Worm (Caenorhabditis elegans) whole organism, L4 larva: ENCODE measurements around the gene hpo-19.

ENCODE experiments used
- ceh-28 ChIP-seq: fragments of 150-350 bp; optimal IDR thresholded peaks from 2 replicates; lab custom pipeline; 2014; ENCODE audit warnings: missing biosample characterization, missing genetic modification reagents, missing genetic modification characterization
- ces-1 ChIP-seq: fragments of 150-350 bp; sonication (generic microtip); optimal IDR thresholded peaks from 4 replicates; lab custom pipeline; 2014; ENCODE audit warnings: missing biosample characterization, missing genetic modification reagents, missing genetic modification characterization
- lin-39 ChIP-seq: fragments of 150-350 bp; optimal IDR thresholded peaks from 2 replicates; lab custom pipeline; 2014; ENCODE audit warnings: missing biosample characterization, missing genetic modification reagents, missing genetic modification characterization
- nhr-102 ChIP-seq: sonication (generic microtip); optimal IDR thresholded peaks from 2 replicates; lab custom pipeline; 2016; ENCODE audit warnings: mild to moderate bottlenecking, missing genetic modification characterization, moderate library complexity, missing compliant biosample characterization
- nhr-11 ChIP-seq: fragments of 150-350 bp; optimal IDR thresholded peaks from 2 replicates; lab custom pipeline; 2014; ENCODE audit warnings: missing biosample characterization, missing genetic modification characterization
- pqm-1 ChIP-seq: sonication (generic microtip); optimal IDR thresholded peaks from 2 replicates; lab custom pipeline; 2017; ENCODE audit warnings: missing biosample characterization, missing genetic modification characterization
- spr-3 ChIP-seq: fragments of 200-800 bp; sonication (Bioruptor generic); optimal IDR thresholded peaks from 2 replicates; lab custom pipeline; 2018; ENCODE audit warnings: mild to moderate bottlenecking, missing genetic modification characterization, missing compliant biosample characterization
- unc-62 ChIP-seq, 3 experiments: fragments of 150-350 bp in 1 of 3; sonication (generic microtip); optimal IDR thresholded peaks in 2 of 3; peaks in 1 of 3; 1 replicate in 1 of 3; 2 replicates in 2 of 3; lab custom pipeline; 2014 to 2017; ENCODE audit warnings: missing biosample characterization in 3 of 3, missing genetic modification characterization in 3 of 3, missing genetic modification reagents in 3 of 3, missing genotype in 1 of 3

DNA sequence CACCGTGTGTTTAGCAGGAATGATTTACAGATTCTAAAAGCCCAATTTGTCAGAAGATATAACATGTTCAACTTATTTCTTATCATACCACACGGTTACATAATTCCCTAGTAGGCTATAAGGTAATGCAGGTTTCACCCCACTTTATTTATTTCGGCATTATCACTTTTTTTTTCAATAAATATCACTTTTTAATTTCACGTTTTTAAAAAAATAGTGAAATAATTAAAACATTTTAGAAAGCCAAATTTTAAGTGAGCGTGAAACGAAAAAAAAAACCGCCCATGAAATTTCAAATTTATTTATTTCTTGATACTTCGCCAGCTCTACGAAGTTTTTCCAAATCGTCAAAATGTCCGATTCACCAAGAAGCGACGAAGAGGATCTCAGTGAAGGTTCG is 11.9 kb downstream of the hpo-19 start, which contains the start of gene fbxa-196:
- no peak for TF ChIP-seq spr-3 (GFP tag; lab: Kevin White, UChicago)
- TF ChIP-seq ces-1 (GFP tag; lab: Kevin White, UChicago): no peak
- TF ChIP-seq ceh-28 (tag; lab: Kevin White, UChicago): no peak
- TF ChIP-seq nhr-11 (tag; lab: Kevin White, UChicago): no peak
- TF ChIP-seq pqm-1 (tag; lab: Kevin White, UChicago): no peak
- TF ChIP-seq lin-39 (tag; lab: Kevin White, UChicago): no peak
- TF ChIP-seq unc-62 (GFP tag; optimal IDR thresholded peaks at IDR 0.05 in 1 of 2; lab: Kevin White, UChicago): no peak
- TF ChIP-seq unc-62 (tag; optimal IDR thresholded peaks at IDR 0.05; lab: Kevin White, UChicago): no peak
- TF ChIP-seq nhr-102 (tag; lab: Kevin White, UChicago): no peak
